Worm (Caenorhabditis elegans): Measurements from ENCODE around the gene mrps-31.

DNA sequence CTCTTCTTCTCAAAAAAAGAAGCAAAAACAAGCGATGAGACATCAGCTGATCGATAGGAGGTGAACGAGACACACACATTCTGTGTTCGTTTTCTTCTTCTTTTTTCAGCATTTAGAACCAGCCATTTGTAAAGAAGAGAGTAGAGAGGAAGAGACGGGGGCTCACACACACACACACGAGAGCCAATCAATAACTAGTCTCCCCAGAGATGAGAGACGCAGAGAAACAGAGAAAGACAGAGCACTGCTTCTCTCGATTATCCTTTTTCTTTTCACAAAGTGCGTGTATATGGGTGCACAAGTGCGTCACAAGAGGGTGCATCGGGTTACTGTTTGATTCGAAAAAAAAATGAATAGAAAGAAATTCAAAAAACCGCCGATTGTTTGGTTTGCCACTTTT is 47.2 kb upstream of the mrps-31 start:
- TF ChIP-seq ama-1 (optimal IDR thresholded peaks at IDR 0.05) (no peak), ceh-34 (tag; optimal IDR thresholded peaks at IDR 0.05) (peak; percentile 64), tbx-7 (tag; optimal IDR thresholded peaks at IDR 0.05) (no peak), elt-4 (tag; optimal IDR thresholded peaks at IDR 0.05) (no peak), npax-4 (tag; optimal IDR thresholded peaks at IDR 0.05) (no peak), fkh-10 (GFP tag; optimal IDR thresholded peaks at IDR 0.05) (no peak), ceh-9 (tag; optimal IDR thresholded peaks at IDR 0.05) (no peak), rnt-1 (tag; optimal IDR thresholded peaks at IDR 0.05) (no peak), lim-6 (tag; optimal IDR thresholded peaks at IDR 0.05) (no peak), hlh-8 (tag; optimal IDR thresholded peaks at IDR 0.05) (no peak), dmd-4 (tag; optimal IDR thresholded peaks at IDR 0.05; ENCODE audit: borderline replicate concordance) (no peak), nhr-11 (tag; optimal IDR thresholded peaks at IDR 0.05) (no peak), C08G9.2 (tag; optimal IDR thresholded peaks at IDR 0.05) (no peak)

Measured in whole organism, late embryonic.